Worm (Caenorhabditis elegans) whole organism, midembryonic: Measurements from ENCODE around the gene F37C4.5.

Source experiments
- T22C8.4 ChIP-seq: fragments of 200-800 bp; sonication (Bioruptor generic); IDR thresholded peaks from 2 replicates; pipeline ENCODE4 v1.3.6; 2022; ENCODE audit warnings: missing genetic modification characterization, missing compliant biosample characterization
- flt-1 ChIP-seq: fragments of 200-800 bp; sonication (Bioruptor generic); IDR thresholded peaks from 2 replicates; pipeline ENCODE4 v1.3.6; 2022; ENCODE audit warnings: missing genetic modification characterization, missing compliant biosample characterization
- klf-2 ChIP-seq: fragments of 200-800 bp; sonication (Bioruptor generic); conservative IDR thresholded peaks from 2 replicates; pipeline ENCODE4 v1.3.6; 2022; ENCODE audit warnings: missing genetic modification reagents, missing genetic modification characterization, missing compliant biosample characterization
- med-1 ChIP-seq: sonication (generic microtip); optimal IDR thresholded peaks from 2 replicates; lab custom pipeline; 2017; ENCODE audit warnings: missing genetic modification characterization, mild to moderate bottlenecking, missing compliant biosample characterization, antibody characterized with exemption, missing genetic modification reagents; ENCODE audit not compliant: insufficient read depth
- ref-1 ChIP-seq: fragments of 200-800 bp; sonication (Bioruptor generic); conservative IDR thresholded peaks from 2 replicates; pipeline ENCODE4 v1.3.6; 2022; ENCODE audit warnings: missing genetic modification reagents, missing genetic modification characterization, missing compliant biosample characterization
- tab-1 ChIP-seq: fragments of 200-800 bp; sonication (Bioruptor generic); IDR thresholded peaks from 2 replicates; pipeline ENCODE4 v1.3.6; 2022; ENCODE audit warnings: missing genetic modification characterization, missing compliant biosample characterization
- ztf-23 ChIP-seq: fragments of 200-800 bp; sonication (Bioruptor generic); IDR thresholded peaks from 2 replicates; pipeline ENCODE4 v1.3.6; 2022; ENCODE audit warnings: missing genetic modification reagents, missing genetic modification characterization, missing compliant biosample characterization
- ztf-29 ChIP-seq: fragments of 200-800 bp; sonication (Bioruptor generic); IDR thresholded peaks from 2 replicates; pipeline ENCODE4 v1.3.6; 2022; ENCODE audit warnings: missing genetic modification reagents, missing genetic modification characterization, missing compliant biosample characterization

DNA sequence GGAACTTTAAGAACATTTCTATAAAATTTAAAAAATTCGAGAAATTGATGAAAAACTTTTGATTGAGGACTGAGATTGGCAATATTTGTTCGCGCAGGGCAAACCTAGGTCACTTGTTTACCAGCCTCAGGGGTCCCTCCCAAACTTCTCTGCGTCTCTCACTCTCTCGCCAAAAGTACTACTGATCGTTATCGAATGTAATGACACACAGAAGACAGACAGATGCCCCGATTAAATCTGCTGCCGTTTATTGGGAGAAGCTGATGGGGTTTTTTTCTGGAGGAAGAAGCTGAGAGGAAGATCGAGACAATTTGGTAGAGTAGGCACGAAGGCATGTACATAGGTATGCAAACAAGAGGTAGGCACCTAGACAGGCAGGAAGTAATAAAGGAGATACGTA is 48.2 kb downstream of the F37C4.5 start:
- TF ChIP-seq tab-1 (GFP tag; lab: Robert Waterston, UW), result no peak
- TF ChIP-seq klf-2, result no peak
- no peak for TF ChIP-seq ztf-29 (GFP tag; lab: Robert Waterston, UW)
- TF ChIP-seq med-1 (GFP tag; lab: Kevin White, UChicago), result no peak
- TF ChIP-seq ref-1 (GFP tag; lab: Robert Waterston, UW), result no peak
- no peak for TF ChIP-seq T22C8.4 (GFP tag; lab: Robert Waterston, UW)
- TF ChIP-seq flt-1 (GFP tag; lab: Robert Waterston, UW), result no peak
- TF ChIP-seq ztf-23, result no peak
